Worm (Caenorhabditis elegans) whole organism, L3 larva: Measurements from ENCODE around the gene F58B4.5.

Source experiments
- daf-12 ChIP-seq: fragments of 150-350 bp; optimal IDR thresholded peaks from 2 replicates; lab custom pipeline; 2014; ENCODE audit warnings: missing biosample characterization, missing genetic modification reagents, missing genetic modification characterization
- hmg-11 ChIP-seq: sonication (generic microtip); optimal IDR thresholded peaks from 2 replicates; lab custom pipeline; 2016; ENCODE audit warnings: missing genetic modification characterization, missing compliant biosample characterization
- pha-4 ChIP-seq: fragments of 150-350 bp; optimal IDR thresholded peaks from 2 replicates; lab custom pipeline; 2014; ENCODE audit warnings: missing biosample characterization, missing genetic modification reagents, missing genetic modification characterization

- peak; percentile 6 for TF ChIP-seq pha-4 (tag; lab: Kevin White, UChicago)
- no peak for TF ChIP-seq daf-12 (tag; lab: Kevin White, UChicago)
- no peak for TF ChIP-seq hmg-11 (tag; lab: Kevin White, UChicago)
Observed at ce11 chrV:10938739-10939138, 6.2 kb downstream of the F58B4.5 start, which contains the start of gene F17C11.11.
